Worm (Caenorhabditis elegans) whole organism, early embryonic: ENCODE data around the gene K01A6.7.

Experiments
- B0310.2 ChIP-seq: sonication (generic microtip); optimal IDR thresholded peaks from 2 replicates; lab custom pipeline; 2016; ENCODE audit warnings: mild to moderate bottlenecking, missing genetic modification characterization, missing compliant biosample characterization
- F13C5.2 ChIP-seq: sonication (generic microtip); optimal IDR thresholded peaks from 2 replicates; lab custom pipeline; 2017; ENCODE audit warnings: mild to moderate bottlenecking, missing genetic modification characterization, inconsistent platforms, missing compliant biosample characterization
- aly-1 ChIP-seq: sonication (generic microtip); optimal IDR thresholded peaks from 2 replicates; lab custom pipeline; 2016; ENCODE audit warnings: missing genetic modification characterization, missing compliant biosample characterization
- ama-1 ChIP-seq: fragments of 150-350 bp; optimal IDR thresholded peaks from 2 replicates; lab custom pipeline; 2014
- ceh-13 ChIP-seq: fragments of 200-800 bp; sonication (Bioruptor generic); optimal IDR thresholded peaks from 2 replicates; lab custom pipeline; 2018; ENCODE audit warnings: mild to moderate bottlenecking, missing genetic modification characterization, missing compliant biosample characterization
- ets-7 ChIP-seq: sonication (generic microtip); optimal IDR thresholded peaks from 2 replicates; lab custom pipeline; 2016; ENCODE audit warnings: missing genotype, missing genetic modification characterization, missing compliant biosample characterization
- flt-1 ChIP-seq: fragments of 200-800 bp; sonication (Bioruptor generic); IDR thresholded peaks from 2 replicates; pipeline ENCODE4 v1.3.6; 2022; ENCODE audit warnings: missing genetic modification characterization, missing compliant biosample characterization
- pes-1 ChIP-seq: fragments of 200-800 bp; sonication (Bioruptor generic); IDR thresholded peaks from 2 replicates; pipeline ENCODE4 v1.3.6; 2022; ENCODE audit warnings: missing genetic modification reagents, missing genetic modification characterization, missing compliant biosample characterization
- scrt-1 ChIP-seq: fragments of 200-800 bp; sonication (Bioruptor generic); IDR thresholded peaks from 2 replicates; pipeline ENCODE4 v1.3.6; 2022; ENCODE audit warnings: missing genetic modification characterization, missing compliant biosample characterization
- sea-1 ChIP-seq: fragments of 200-800 bp; sonication (Bioruptor generic); conservative IDR thresholded peaks from 2 replicates; pipeline ENCODE4 v1.3.6; 2022; ENCODE audit warnings: missing genetic modification characterization, missing compliant biosample characterization
- tbx-11 ChIP-seq: fragments of 200-800 bp; sonication (Bioruptor generic); IDR thresholded peaks from 2 replicates; pipeline ENCODE4 v1.3.6; 2022; ENCODE audit warnings: missing genetic modification characterization, missing compliant biosample characterization
- tbx-37 ChIP-seq: fragments of 200-800 bp; sonication (Bioruptor generic); conservative IDR thresholded peaks from 2 replicates; pipeline ENCODE4 v1.3.6; 2022; ENCODE audit warnings: missing genetic modification reagents, missing genetic modification characterization, missing compliant biosample characterization

DNA sequence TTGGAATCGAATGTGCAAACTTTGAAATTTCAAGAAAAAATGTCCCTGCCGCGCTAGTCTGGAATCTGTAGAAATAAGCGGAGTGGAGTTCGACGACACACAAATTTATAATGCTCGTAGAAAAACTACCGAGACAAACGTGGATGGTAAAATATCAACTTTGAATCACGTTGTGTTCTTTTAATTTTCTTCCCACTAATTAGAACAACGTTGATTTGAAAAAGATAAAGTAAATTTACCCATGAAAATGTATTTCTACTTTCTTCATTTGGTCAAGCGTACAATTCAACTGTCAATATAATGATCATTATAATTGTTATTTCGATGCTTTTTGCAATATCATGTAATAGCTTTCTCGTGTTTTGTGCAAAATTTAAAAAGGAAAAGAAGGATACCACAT, 4.0 kb upstream of the K01A6.7 start, which contains the start of gene K01A6.5:
- TF ChIP-seq flt-1 (GFP tag; lab: Robert Waterston, UW) (no peak), ama-1 (lab: Kevin White, UChicago) (no peak), tbx-11 (GFP tag; lab: Robert Waterston, UW) (no peak), aly-1 (tag; lab: Kevin White, UChicago) (no peak), ceh-13 (GFP tag; lab: Kevin White, UChicago) (no peak), pes-1 (GFP tag; lab: Robert Waterston, UW) (no peak), F13C5.2 (no peak), B0310.2 (tag; lab: Kevin White, UChicago) (no peak), sea-1 (GFP tag; lab: Robert Waterston, UW) (no peak), tbx-37 (GFP tag; lab: Robert Waterston, UW) (no peak), scrt-1 (GFP tag; lab: Robert Waterston, UW) (no peak), ets-7 (tag; lab: Kevin White, UChicago) (no peak)
